Fruit fly (Drosophila melanogaster): ENCODE data around the gene CG9213.
A peak's percentile ranks its signal among the peaks of the same experiment; 100 is the strongest.

Gene CG9213

DNA sequence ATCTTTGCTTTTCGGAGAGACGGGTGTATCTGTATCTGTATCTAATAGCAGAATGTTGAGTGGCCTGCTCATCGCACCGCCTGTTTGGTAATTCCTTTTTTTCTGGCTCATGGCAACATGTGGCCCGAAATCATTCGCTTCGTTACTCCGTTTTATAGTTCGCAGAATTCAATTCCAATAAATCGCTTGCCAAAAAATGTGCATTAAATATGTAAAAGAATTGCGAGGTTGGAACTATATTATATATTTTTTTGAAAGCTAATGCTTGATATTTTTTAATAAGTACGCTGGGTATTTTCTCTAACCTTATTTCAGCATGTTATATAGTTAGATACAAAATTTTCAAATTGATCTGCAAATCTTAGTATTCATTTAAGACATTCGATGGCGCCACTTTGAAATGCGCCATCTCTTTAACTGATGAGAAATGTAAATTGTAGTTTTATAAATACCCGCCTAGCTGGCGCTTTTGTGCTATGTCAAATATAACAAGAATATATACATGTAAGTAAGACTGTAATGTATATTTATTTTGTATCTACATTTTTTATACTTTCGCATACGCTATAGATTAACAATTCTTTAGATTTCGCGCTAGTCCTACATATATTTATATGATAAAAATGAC, 20.0 kb upstream of the CG9213 start (continued):
- TF ChIP-seq CG16813 (GFP tag; IDR thresholded peaks at IDR 0.05; ENCODE audit: partially characterized antibody): peak; percentile 61
- no peak for TF ChIP-seq fu2 (GFP tag; optimal IDR thresholded peaks at IDR 0.05)
- peak; percentile 10 for TF ChIP-seq CG15601 (tag; optimal IDR thresholded peaks at IDR 0.05)
- 0 out of 3 replicates have a peak, but pooled peaks have one; percentile 22 for TF ChIP-seq vnd (GFP tag; IDR thresholded peaks at IDR 0.05; ENCODE audit: partially characterized antibody)
- TF ChIP-seq kah (GFP tag; optimal IDR thresholded peaks at IDR 0.05): no peak
- no peak for TF ChIP-seq CG7357 (GFP tag; IDR thresholded peaks at IDR 0.05)
- no peak for TF ChIP-seq CG17361 (GFP tag; IDR thresholded peaks at IDR 0.05)
- 0 out of 2 replicates have a peak, but pooled peaks have one; percentile 7 for TF ChIP-seq CG4404 (GFP tag; IDR thresholded peaks at IDR 0.05)
- no peak for TF ChIP-seq CG4328 (GFP tag; optimal IDR thresholded peaks at IDR 0.05)
- peak; percentile 60 for TF ChIP-seq CG14441 (GFP tag; IDR thresholded peaks at IDR 0.05)
- no peak for TF ChIP-seq CG34376 (GFP tag; optimal IDR thresholded peaks at IDR 0.05)
- TF ChIP-seq CG2120 (GFP tag; optimal IDR thresholded peaks at IDR 0.05): no peak
- no peak for TF ChIP-seq CG10543 (GFP tag; optimal IDR thresholded peaks at IDR 0.05)
- no peak for TF ChIP-seq chn (GFP tag; optimal IDR thresholded peaks at IDR 0.05)
- no peak for TF ChIP-seq luna (GFP tag; optimal IDR thresholded peaks at IDR 0.05)
- TF ChIP-seq CG17359 (tag; optimal IDR thresholded peaks at IDR 0.05): peak; percentile 18
- TF ChIP-seq stc (GFP tag; IDR thresholded peaks at IDR 0.05): 0 out of 2 replicates have a peak, but pooled peaks have one; percentile 5
- no peak for TF ChIP-seq Mad (GFP tag; optimal IDR thresholded peaks at IDR 0.05)
- TF ChIP-seq CG13296 (GFP tag; optimal IDR thresholded peaks at IDR 0.05): no peak
- TF ChIP-seq HmgZ (tag; optimal IDR thresholded peaks at IDR 0.05): peak; percentile 25
- TF ChIP-seq CG1602 (GFP tag; optimal IDR thresholded peaks at IDR 0.05): peak; percentile 36
- no peak for TF ChIP-seq Dad (GFP tag; optimal IDR thresholded peaks at IDR 0.05)
- no peak for TF ChIP-seq slou (GFP tag; optimal IDR thresholded peaks at IDR 0.05)
- no peak for TF ChIP-seq tio (GFP tag; optimal IDR thresholded peaks at IDR 0.05)
- no peak for TF ChIP-seq HmgD (GFP tag; optimal IDR thresholded peaks at IDR 0.05)
- no peak for TF ChIP-seq run (tag; optimal IDR thresholded peaks at IDR 0.05)
- TF ChIP-seq nau (GFP tag; optimal IDR thresholded peaks at IDR 0.05): no peak
- no peak for TF ChIP-seq CG33213 (GFP tag; optimal IDR thresholded peaks at IDR 0.05)
- no peak for TF ChIP-seq cwo (GFP tag; optimal IDR thresholded peaks at IDR 0.05)
- TF ChIP-seq abd-A (tag; optimal IDR thresholded peaks at IDR 0.05): no peak
- TF ChIP-seq disco-r (GFP tag; optimal IDR thresholded peaks at IDR 0.05): no peak
- peak; percentile 47 for TF ChIP-seq CG3847 (GFP tag; IDR thresholded peaks at IDR 0.05)
- no peak for TF ChIP-seq CG14050 (GFP tag; IDR thresholded peaks at IDR 0.05)
- TF ChIP-seq Sin3A (optimal IDR thresholded peaks at IDR 0.05): no peak
- TF ChIP-seq grn (GFP tag; optimal IDR thresholded peaks at IDR 0.05): no peak
- no peak for TF ChIP-seq nmo (GFP tag; optimal IDR thresholded peaks at IDR 0.05)
- TF ChIP-seq NFAT (GFP tag; IDR thresholded peaks at IDR 0.05): peak; percentile 73
- no peak for TF ChIP-seq BEAF-32 (GFP tag; optimal IDR thresholded peaks at IDR 0.05)
- TF ChIP-seq D19A (tag; optimal IDR thresholded peaks at IDR 0.05): peak; percentile 20
- TF ChIP-seq Dll (GFP tag; IDR thresholded peaks at IDR 0.05; ENCODE audit: partially characterized antibody): no peak
- TF ChIP-seq ssp (GFP tag; IDR thresholded peaks at IDR 0.05): 0 out of 2 replicates have a peak, but pooled peaks have one; percentile 15
- no peak; the same call in 3 of the 4 replicates for TF ChIP-seq Gug (GFP tag; IDR thresholded peaks at IDR 0.05)
- TF ChIP-seq CG4730 (GFP tag; IDR thresholded peaks at IDR 0.05): 0 out of 2 replicates have a peak, but pooled peaks have one; percentile 24
- no peak; the same call in 1 of the 2 replicates for TF ChIP-seq bbx (GFP tag; IDR thresholded peaks at IDR 0.05; ENCODE audit: partially characterized antibody)
- TF ChIP-seq tin (GFP tag; optimal IDR thresholded peaks at IDR 0.05): peak; percentile 29
- no peak for TF ChIP-seq CG7963 (GFP tag; IDR thresholded peaks at IDR 0.05; ENCODE audit: partially characterized antibody)
- TF ChIP-seq CG7839 (tag; optimal IDR thresholded peaks at IDR 0.05): peak; percentile 51
- TF ChIP-seq knrl (GFP tag; IDR thresholded peaks at IDR 0.05; ENCODE audit: partially characterized antibody): peak; percentile 62
- TF ChIP-seq CG11695 (GFP tag; IDR thresholded peaks at IDR 0.05): 0 out of 3 replicates have a peak, but pooled peaks have one; percentile 10
